Worm (Caenorhabditis elegans): ENCODE measurements around the gene T16G12.4.

Gene T16G12.4

DNA sequence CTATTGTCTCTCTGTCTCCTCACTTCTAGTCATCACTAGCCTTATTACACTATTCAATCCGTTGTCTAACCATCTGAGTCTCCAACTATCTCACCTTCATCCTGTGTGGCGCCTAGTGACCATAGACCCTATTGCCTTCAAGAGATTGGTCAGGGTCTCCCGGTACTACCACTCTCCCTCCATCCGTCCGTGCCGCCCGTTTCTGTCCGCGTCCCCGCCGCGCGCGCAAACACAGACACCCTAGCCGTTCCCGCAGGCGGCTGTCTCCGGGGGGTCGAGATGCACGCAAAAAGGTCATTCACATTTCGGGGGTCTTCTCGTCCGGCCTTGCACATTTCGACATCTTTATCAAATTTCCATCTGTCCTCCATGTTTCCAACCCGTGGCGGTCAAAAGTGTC is 36.9 kb downstream of the T16G12.4 start:
- TF ChIP-seq tab-1 (GFP tag; IDR thresholded peaks at IDR 0.05) (peak; percentile 76; the same call in 1 of the 2 replicates), flt-1 (GFP tag; IDR thresholded peaks at IDR 0.05) (peak; percentile 76), cog-1 (tag; optimal IDR thresholded peaks at IDR 0.05) (peak; percentile 25), ref-1 (GFP tag; conservative IDR thresholded peaks at IDR 0.05) (no peak)

DNA sequence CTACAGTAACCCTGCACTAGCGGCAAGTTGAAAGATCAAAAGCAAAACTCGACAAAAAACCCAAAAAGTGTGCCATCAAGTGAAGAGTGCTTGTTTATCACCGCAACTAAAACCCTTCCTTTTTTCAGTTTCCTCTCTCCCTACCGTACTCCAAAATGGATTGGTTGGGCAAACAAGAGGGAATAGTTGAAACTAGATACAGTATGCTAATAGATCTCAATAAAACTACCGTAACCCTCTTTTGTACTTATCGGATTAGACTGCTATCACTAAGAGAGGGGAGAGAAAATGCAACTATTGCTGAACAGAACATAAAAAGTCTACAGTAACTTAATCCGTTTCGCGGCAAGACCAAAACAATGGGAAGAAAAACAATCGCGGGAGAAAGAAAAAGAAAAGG is 37.8 kb downstream of the T16G12.4 start:
- TF ChIP-seq ztf-23 (GFP tag; IDR thresholded peaks at IDR 0.05) = no peak
- no peak for TF ChIP-seq ref-1 (GFP tag; conservative IDR thresholded peaks at IDR 0.05)
- TF ChIP-seq T22C8.4 (GFP tag; IDR thresholded peaks at IDR 0.05) = no peak
- TF ChIP-seq klf-2 (GFP tag; conservative IDR thresholded peaks at IDR 0.05) = no peak
- no peak for TF ChIP-seq ztf-29 (GFP tag; IDR thresholded peaks at IDR 0.05)
- TF ChIP-seq med-1 (GFP tag; optimal IDR thresholded peaks at IDR 0.05; ENCODE audit: insufficient read depth) = no peak
- TF ChIP-seq tab-1 (GFP tag; IDR thresholded peaks at IDR 0.05) = no peak
- TF ChIP-seq cog-1 (tag; optimal IDR thresholded peaks at IDR 0.05) = no peak
- no peak for TF ChIP-seq flt-1 (GFP tag; IDR thresholded peaks at IDR 0.05)

DNA sequence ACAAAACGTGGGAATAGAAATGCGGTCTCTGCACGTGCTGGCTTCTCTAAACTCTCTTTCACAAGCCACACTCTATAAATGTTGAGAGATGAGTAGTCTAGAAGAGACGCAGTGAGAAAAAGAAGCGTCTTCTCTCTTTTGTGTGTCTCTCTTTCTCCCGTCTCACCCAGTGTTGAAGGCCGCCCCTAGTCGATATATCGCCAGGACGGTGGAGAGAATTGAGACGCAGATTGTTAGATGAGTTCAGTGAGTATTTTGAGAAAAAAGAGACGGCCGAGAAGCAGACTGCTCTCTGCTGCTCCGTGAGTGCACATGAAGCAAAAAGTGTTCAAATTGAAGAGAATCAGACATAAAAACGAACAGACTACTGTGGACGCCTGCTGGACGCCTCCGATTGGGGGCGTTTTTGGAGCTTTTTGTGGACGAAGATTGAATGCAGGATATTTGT is 38.9 kb downstream of the T16G12.4 start:
- TF ChIP-seq T22C8.4 (GFP tag; IDR thresholded peaks at IDR 0.05) (0 out of 2 replicates have a peak, but pooled peaks have one; percentile 43), klf-2 (GFP tag; conservative IDR thresholded peaks at IDR 0.05) (no peak), med-1 (GFP tag; optimal IDR thresholded peaks at IDR 0.05; ENCODE audit: insufficient read depth) (no peak), tab-1 (GFP tag; IDR thresholded peaks at IDR 0.05) (0 out of 2 replicates have a peak, but pooled peaks have one; percentile 47), ztf-29 (GFP tag; IDR thresholded peaks at IDR 0.05) (0 out of 2 replicates have a peak, but pooled peaks have one; percentile 6), cog-1 (tag; optimal IDR thresholded peaks at IDR 0.05) (peak; percentile 69), ref-1 (GFP tag; conservative IDR thresholded peaks at IDR 0.05) (no peak), ztf-23 (GFP tag; IDR thresholded peaks at IDR 0.05) (0 out of 2 replicates have a peak, but pooled peaks have one; percentile 48), flt-1 (GFP tag; IDR thresholded peaks at IDR 0.05) (peak; percentile 64; the same call in 1 of the 2 replicates)

DNA sequence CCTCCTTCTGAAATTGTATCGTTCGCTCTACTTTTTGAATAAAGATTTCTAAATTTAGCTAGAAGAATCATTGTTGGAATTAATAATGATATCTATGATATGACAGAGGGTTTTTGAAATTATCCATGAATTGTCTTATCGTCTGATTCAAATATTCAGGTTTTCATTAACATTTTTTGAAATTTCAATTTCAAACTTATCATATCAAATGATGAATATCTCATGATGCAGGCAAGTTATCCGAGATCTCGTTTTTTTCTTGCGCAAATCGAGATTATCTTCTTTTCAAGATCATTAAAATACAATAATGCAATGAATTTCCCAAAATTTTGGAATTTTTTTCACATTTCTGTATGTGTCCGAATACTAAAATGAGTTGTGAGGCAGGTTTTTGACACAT is 40.4 kb downstream of the T16G12.4 start, which contains the start of gene spop-1:
TSS of gene spop-1 (minus strand) at position 101 of the 400 bp plus-strand sequence.
- TF ChIP-seq ztf-23 (GFP tag; IDR thresholded peaks at IDR 0.05) = no peak
- TF ChIP-seq cog-1 (tag; optimal IDR thresholded peaks at IDR 0.05) = no peak
- no peak for TF ChIP-seq tab-1 (GFP tag; IDR thresholded peaks at IDR 0.05)
- no peak for TF ChIP-seq flt-1 (GFP tag; IDR thresholded peaks at IDR 0.05)
- no peak for TF ChIP-seq med-1 (GFP tag; optimal IDR thresholded peaks at IDR 0.05; ENCODE audit: insufficient read depth)
- TF ChIP-seq T22C8.4 (GFP tag; IDR thresholded peaks at IDR 0.05) = no peak
- TF ChIP-seq ztf-29 (GFP tag; IDR thresholded peaks at IDR 0.05) = no peak
- no peak for TF ChIP-seq ref-1 (GFP tag; conservative IDR thresholded peaks at IDR 0.05)
- no peak for TF ChIP-seq klf-2 (GFP tag; conservative IDR thresholded peaks at IDR 0.05)

DNA sequence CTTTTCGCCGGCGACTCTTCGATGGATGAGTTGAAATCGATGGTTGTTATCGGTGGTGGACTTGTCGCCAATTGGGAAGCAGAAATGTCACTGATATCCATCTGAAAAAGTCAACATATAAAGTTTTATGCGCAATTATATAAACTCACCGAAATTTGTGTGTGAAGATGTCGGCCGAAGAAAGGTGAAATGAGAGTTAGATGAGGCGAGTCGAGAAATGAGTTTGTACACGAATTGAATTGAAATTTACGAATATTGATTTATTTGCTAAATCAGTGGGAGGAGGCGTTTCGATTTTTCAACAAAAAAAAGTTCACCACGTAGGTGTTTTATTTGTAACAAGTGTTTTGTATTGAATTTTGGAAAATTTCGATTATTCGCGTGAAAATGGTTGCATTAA is 43.7 kb downstream of the T16G12.4 start, which contains the start of gene kel-10:
TSS of gene kel-10 (minus strand) at position 101 of the 400 bp plus-strand sequence.
- TF ChIP-seq med-1 (GFP tag; optimal IDR thresholded peaks at IDR 0.05; ENCODE audit: insufficient read depth) = no peak
- TF ChIP-seq cog-1 (tag; optimal IDR thresholded peaks at IDR 0.05) = no peak
- no peak for TF ChIP-seq ref-1 (GFP tag; conservative IDR thresholded peaks at IDR 0.05)
- TF ChIP-seq ztf-29 (GFP tag; IDR thresholded peaks at IDR 0.05) = no peak
- TF ChIP-seq tab-1 (GFP tag; IDR thresholded peaks at IDR 0.05) = no peak
- TF ChIP-seq flt-1 (GFP tag; IDR thresholded peaks at IDR 0.05) = no peak
- no peak for TF ChIP-seq T22C8.4 (GFP tag; IDR thresholded peaks at IDR 0.05)

DNA sequence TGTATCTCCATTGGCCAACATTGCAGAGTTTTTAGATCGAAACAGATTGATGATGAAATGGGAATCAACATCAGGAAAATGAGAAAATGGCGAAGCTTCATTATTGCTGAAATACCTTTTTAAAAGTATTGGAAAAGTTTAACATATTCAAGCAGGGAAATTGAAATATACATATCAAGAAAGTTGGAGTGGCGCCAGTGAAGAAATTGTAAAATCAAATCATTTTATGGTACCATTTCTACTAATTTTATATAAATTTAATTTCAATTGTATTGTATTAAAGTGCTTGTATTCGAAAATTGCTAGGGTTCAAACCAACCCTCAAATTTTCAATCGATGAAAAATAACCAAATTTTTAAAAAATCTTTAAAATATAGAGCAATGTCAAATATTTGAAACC is 48.8 kb downstream of the T16G12.4 start, which contains the start of gene srt-55:
TSS of gene srt-55 (minus strand) at position 101 of the 400 bp plus-strand sequence.
- TF ChIP-seq ztf-29 (GFP tag; IDR thresholded peaks at IDR 0.05) (no peak), med-1 (GFP tag; optimal IDR thresholded peaks at IDR 0.05; ENCODE audit: insufficient read depth) (no peak), T22C8.4 (GFP tag; IDR thresholded peaks at IDR 0.05) (no peak), klf-2 (GFP tag; conservative IDR thresholded peaks at IDR 0.05) (no peak), ztf-23 (GFP tag; IDR thresholded peaks at IDR 0.05) (no peak), tab-1 (GFP tag; IDR thresholded peaks at IDR 0.05) (no peak), ref-1 (GFP tag; conservative IDR thresholded peaks at IDR 0.05) (no peak), cog-1 (tag; optimal IDR thresholded peaks at IDR 0.05) (no peak), flt-1 (GFP tag; IDR thresholded peaks at IDR 0.05) (no peak)
